Worm (Caenorhabditis elegans) whole organism, mixed stage, embryonic: Measurements from ENCODE around the gene F54H5.2.

Experiments
- pha-4 ChIP-seq: fragments of 150-350 bp; optimal IDR thresholded peaks from 2 replicates; lab custom pipeline; 2018; ENCODE audit warnings: missing biosample characterization, missing genetic modification reagents, missing genetic modification characterization
- zip-8 ChIP-seq: fragments of 150-350 bp; optimal IDR thresholded peaks from 2 replicates; lab custom pipeline; 2014; ENCODE audit warnings: missing biosample characterization, missing genetic modification characterization

F54H5.2 gene

DNA sequence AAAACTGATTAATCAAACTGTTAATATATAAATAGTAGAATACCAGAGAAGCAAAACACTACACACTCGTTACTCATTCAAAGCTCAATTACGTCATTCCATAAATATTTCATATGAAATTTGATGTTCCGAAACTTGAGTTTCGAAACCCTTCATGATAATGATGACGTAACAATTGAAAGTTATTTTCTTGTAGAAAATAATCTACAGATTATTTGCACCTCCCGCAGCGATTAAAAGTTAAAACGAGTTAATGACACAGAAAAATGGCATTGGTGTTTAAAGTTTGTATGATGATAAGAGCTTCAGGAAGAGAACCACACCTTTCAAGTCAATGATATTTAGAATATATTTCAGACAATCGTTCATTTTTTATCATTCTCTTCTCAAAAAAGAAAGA, 46.6 kb downstream of the F54H5.2 start, which contains the start of gene H43E16.1:
H43E16.1 (plus strand) TSS at position 375 of the 400 bp plus-strand sequence.
- TF ChIP-seq zip-8 (tag; lab: Kevin White, UChicago) (peak; percentile 97), pha-4 (tag; lab: Kevin White, UChicago) (no peak)
